Fruit fly (Drosophila melanogaster) Kc167 (cell line): Measurements from ENCODE around the gene CG6712.

Experiments used
- Myc ChIP-seq: fragments of >200 bp; optimal IDR thresholded peaks from 2 replicates; lab custom pipeline; 2017; ENCODE audit warnings: missing external identifiers
- insv ChIP-seq: fragments of >200 bp; optimal IDR thresholded peaks from 3 replicates; lab custom pipeline; 2018; ENCODE audit warnings: missing external identifiers
- psq ChIP-seq: fragments of >200 bp; optimal IDR thresholded peaks from 2 replicates; lab custom pipeline; 2017; ENCODE audit warnings: missing external identifiers
- ttk ChIP-seq: sonication (Bioruptor generic); optimal IDR thresholded peaks from 2 replicates; lab custom pipeline; 2017; ENCODE audit warnings: missing external identifiers

dm6 chr2L:12081118-12081665, 15.1 kb downstream of the CG6712 start:
- TF ChIP-seq insv = no peak
- no peak for TF ChIP-seq ttk (lab: Kevin White, UChicago)
- no peak for TF ChIP-seq psq (lab: Kevin White, UChicago)
- no peak for TF ChIP-seq Myc (lab: Kevin White, UChicago)
